Worm (Caenorhabditis elegans): ENCODE measurements around the gene hst-3.1.

- TF ChIP-seq dpl-1 (GFP tag; optimal IDR thresholded peaks at IDR 0.05) (no peak), ceh-79 (tag; optimal IDR thresholded peaks at IDR 0.05) (no peak), ama-1 (optimal IDR thresholded peaks at IDR 0.05) (no peak), ama-1 (GFP tag; optimal IDR thresholded peaks at IDR 0.05) (no peak), mel-28 (tag; optimal IDR thresholded peaks at IDR 0.05; ENCODE audit: borderline replicate concordance) (no peak), dpff-1 (tag; optimal IDR thresholded peaks at IDR 0.05) (no peak), efl-1 (GFP tag; optimal IDR thresholded peaks at IDR 0.05) (no peak), hsf-1 (GFP tag; IDR thresholded peaks at IDR 0.05) (no peak), F49E8.2 (tag; optimal IDR thresholded peaks at IDR 0.05; ENCODE audit: insufficient read depth) (no peak), ztf-26 (tag; optimal IDR thresholded peaks at IDR 0.05) (no peak)
These were observed 30.0 kb upstream of the hst-3.1 start for ce11 chrII:6199010-6199409.
